Worm (Caenorhabditis elegans) whole organism, L4 larva: ENCODE results near the gene ZK430.5.

Source experiments
- R02D3.7 ChIP-seq: fragments of 150-350 bp; sonication (generic microtip); optimal IDR thresholded peaks from 3 replicates; lab custom pipeline; 2014; ENCODE audit warnings: missing biosample characterization, missing genetic modification characterization
- ama-1 ChIP-seq: fragments of 150-350 bp; optimal IDR thresholded peaks from 2 replicates; lab custom pipeline; 2014; ENCODE audit warnings: inconsistent platforms, mixed read lengths
- ceh-32 ChIP-seq: sonication (generic microtip); optimal IDR thresholded peaks from 2 replicates; lab custom pipeline; 2016; ENCODE audit warnings: mild to moderate bottlenecking, missing genetic modification characterization, missing compliant biosample characterization; ENCODE audit not compliant: poor library complexity
- egl-43 ChIP-seq: fragments of 200-800 bp; sonication (Bioruptor generic); IDR thresholded peaks from 2 replicates; pipeline ENCODE4 v1.3.6; 2022; ENCODE audit warnings: missing genetic modification reagents, missing genetic modification characterization, missing compliant biosample characterization
- lim-7 ChIP-seq: fragments of 200-800 bp; sonication (Bioruptor generic); IDR thresholded peaks from 2 replicates; pipeline ENCODE4 v1.3.6; 2022; ENCODE audit warnings: missing genetic modification characterization, missing compliant biosample characterization
- lin-39 ChIP-seq: fragments of 150-350 bp; optimal IDR thresholded peaks from 2 replicates; lab custom pipeline; 2014; ENCODE audit warnings: missing biosample characterization, missing genetic modification reagents, missing genetic modification characterization
- mdl-1 ChIP-seq, 2 experiments: fragments of 150-350 bp in 1 of 2; sonication (generic microtip) in 1 of 2; optimal IDR thresholded peaks; 2 replicates each; lab custom pipeline; 2014 to 2017; ENCODE audit warnings: missing biosample characterization in 2 of 2, missing genetic modification characterization in 2 of 2
- snpc-1.2 ChIP-seq: fragments of 200-800 bp; sonication (Bioruptor generic); IDR thresholded peaks from 2 replicates; pipeline ENCODE4 v1.3.6; 2022; ENCODE audit warnings: missing genetic modification reagents, missing genetic modification characterization, missing compliant biosample characterization
- spr-3 ChIP-seq: fragments of 200-800 bp; sonication (Bioruptor generic); optimal IDR thresholded peaks from 2 replicates; lab custom pipeline; 2018; ENCODE audit warnings: mild to moderate bottlenecking, missing genetic modification characterization, missing compliant biosample characterization
- unc-39 ChIP-seq: sonication (generic microtip); optimal IDR thresholded peaks from 2 replicates; lab custom pipeline; 2017; ENCODE audit warnings: missing biosample characterization, missing genetic modification characterization

DNA sequence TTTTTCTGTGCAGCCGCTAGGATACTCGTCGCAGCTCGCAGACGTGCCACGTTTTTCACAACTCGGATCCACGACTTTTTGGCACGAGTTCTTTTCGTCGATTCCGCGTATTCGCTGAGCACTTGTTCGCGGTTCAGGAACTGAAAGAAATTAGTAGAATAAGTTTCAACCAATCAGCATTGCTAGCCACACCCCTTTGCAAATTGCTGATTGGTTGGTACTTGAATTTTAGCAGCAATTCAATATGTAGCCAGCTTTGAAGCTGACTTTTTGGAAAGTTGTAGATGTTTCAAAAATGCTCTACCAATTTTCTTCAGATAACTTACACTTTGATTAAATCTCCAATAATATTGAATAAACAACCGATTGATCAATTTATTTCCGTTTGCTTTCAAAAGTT, 35.8 kb downstream of the ZK430.5 start:
- TF ChIP-seq lim-7 (GFP tag; lab: Robert Waterston, UW) = no peak
- no peak for TF ChIP-seq unc-39 (tag; lab: Kevin White, UChicago)
- TF ChIP-seq spr-3 = no peak
- no peak for TF ChIP-seq ama-1 (lab: Kevin White, UChicago)
- TF ChIP-seq mdl-1 (tag; optimal IDR thresholded peaks at IDR 0.05; lab: Kevin White, UChicago) = no peak
- no peak for TF ChIP-seq egl-43
- TF ChIP-seq R02D3.7 (tag; lab: Kevin White, UChicago) = no peak
- TF ChIP-seq snpc-1.2 (GFP tag; lab: Robert Waterston, UW) = no peak
- no peak for TF ChIP-seq ceh-32 (tag; lab: Kevin White, UChicago)
- TF ChIP-seq lin-39 = no peak
